Worm (Caenorhabditis elegans) whole organism, young adult: ENCODE results near the gene sri-28.

Experiments
- B0019.2 ChIP-seq: fragments of 200-800 bp; sonication (Bioruptor generic); conservative IDR thresholded peaks from 2 replicates; pipeline ENCODE4 v1.3.6; 2022; ENCODE audit warnings: missing genetic modification reagents, missing genetic modification characterization, missing compliant biosample characterization
- C17E4.6 ChIP-seq: fragments of 200-800 bp; sonication (Bioruptor generic); IDR thresholded peaks from 2 replicates; pipeline ENCODE4 v1.3.6; 2022; ENCODE audit warnings: missing genetic modification reagents, missing genetic modification characterization, missing compliant biosample characterization
- F10E7.11 ChIP-seq: sonication (generic microtip); optimal IDR thresholded peaks from 2 replicates; lab custom pipeline; 2017; ENCODE audit warnings: mild to moderate bottlenecking, missing genetic modification characterization, moderate library complexity, missing compliant biosample characterization
- F22D6.2 ChIP-seq: sonication (generic microtip); optimal IDR thresholded peaks from 2 replicates; lab custom pipeline; 2016; ENCODE audit warnings: mild to moderate bottlenecking, missing genetic modification characterization, missing compliant biosample characterization
- F33H1.4 ChIP-seq: fragments of 200-800 bp; sonication (Bioruptor generic); IDR thresholded peaks from 2 replicates; pipeline ENCODE4 v1.3.6; 2022; ENCODE audit warnings: missing genetic modification reagents, missing genetic modification characterization, missing compliant biosample characterization
- F37B4.10 ChIP-seq: fragments of 200-800 bp; sonication (Bioruptor generic); IDR thresholded peaks from 2 replicates; pipeline ENCODE4 v1.3.6; 2022; ENCODE audit warnings: missing genetic modification characterization, missing compliant biosample characterization
- F39B2.1 ChIP-seq: fragments of 200-800 bp; sonication (Bioruptor generic); IDR thresholded peaks from 2 replicates; pipeline ENCODE4 v1.3.6; 2022; ENCODE audit warnings: missing genetic modification reagents, missing genetic modification characterization, missing compliant biosample characterization
- F49E8.2 ChIP-seq: sonication (generic microtip); optimal IDR thresholded peaks from 3 replicates; lab custom pipeline; 2017; ENCODE audit warnings: missing genetic modification characterization, mild to moderate bottlenecking, missing compliant biosample characterization, antibody characterized with exemption, moderate library complexity; ENCODE audit not compliant: insufficient read depth
- F57A8.1 ChIP-seq: fragments of 200-800 bp; sonication (Bioruptor generic); optimal IDR thresholded peaks from 2 replicates; lab custom pipeline; 2018; ENCODE audit warnings: mild to moderate bottlenecking, missing genetic modification characterization, moderate library complexity, missing compliant biosample characterization
- K11D2.4 ChIP-seq: fragments of 200-800 bp; sonication (Bioruptor generic); IDR thresholded peaks from 2 replicates; pipeline ENCODE4 v1.3.6; 2022; ENCODE audit warnings: missing genetic modification reagents, missing genetic modification characterization, missing compliant biosample characterization
- T07F8.4 ChIP-seq: sonication (generic microtip); optimal IDR thresholded peaks from 2 replicates; lab custom pipeline; 2016; ENCODE audit warnings: mild to moderate bottlenecking, missing genetic modification characterization, moderate library complexity, missing compliant biosample characterization
- Y53F4B.3 ChIP-seq: fragments of 200-800 bp; sonication (Bioruptor generic); IDR thresholded peaks from 2 replicates; pipeline ENCODE4 v1.3.6; 2022; ENCODE audit warnings: missing genetic modification reagents, missing genetic modification characterization, missing compliant biosample characterization
- Y53G8AR.9 ChIP-seq: fragments of 200-800 bp; sonication (Bioruptor generic); conservative IDR thresholded peaks from 2 replicates; pipeline ENCODE4 v1.3.6; 2022; ENCODE audit warnings: missing genetic modification reagents, missing genetic modification characterization, missing compliant biosample characterization
- Y56A3A.18 ChIP-seq: fragments of 200-800 bp; sonication (Bioruptor generic); IDR thresholded peaks from 2 replicates; pipeline ENCODE4 v1.3.6; 2022; ENCODE audit warnings: missing genetic modification reagents, missing genetic modification characterization, missing compliant biosample characterization
- akir-1 ChIP-seq: fragments of 200-800 bp; sonication (Bioruptor generic); optimal IDR thresholded peaks from 2 replicates; lab custom pipeline; 2018; ENCODE audit warnings: mild to moderate bottlenecking, missing genetic modification characterization, moderate library complexity, missing compliant biosample characterization
- aptf-3 ChIP-seq: fragments of 200-800 bp; sonication (Bioruptor generic); IDR thresholded peaks from 2 replicates; pipeline ENCODE4 v1.3.6; 2022; ENCODE audit warnings: missing genetic modification characterization, missing compliant biosample characterization
- atf-7 ChIP-seq: sonication (generic microtip); optimal IDR thresholded peaks from 2 replicates; lab custom pipeline; 2017; ENCODE audit warnings: mild to moderate bottlenecking, missing genetic modification characterization, missing compliant biosample characterization
- bed-2 ChIP-seq: fragments of 200-800 bp; sonication (Bioruptor generic); IDR thresholded peaks from 2 replicates; pipeline ENCODE4 v1.3.6; 2022; ENCODE audit warnings: missing genetic modification reagents, missing genetic modification characterization, missing compliant biosample characterization
- ccch-3 ChIP-seq: fragments of 200-800 bp; sonication (Bioruptor generic); optimal IDR thresholded peaks from 2 replicates; lab custom pipeline; 2018; ENCODE audit warnings: mild to moderate bottlenecking, missing genetic modification characterization, missing compliant biosample characterization
- dox-1 ChIP-seq: fragments of 200-800 bp; sonication (Bioruptor generic); IDR thresholded peaks from 2 replicates; pipeline ENCODE4 v1.3.6; 2022; ENCODE audit warnings: missing genetic modification reagents, missing genetic modification characterization, missing compliant biosample characterization
- ets-4 ChIP-seq: fragments of 200-800 bp; sonication (Bioruptor generic); optimal IDR thresholded peaks from 2 replicates; lab custom pipeline; 2018; ENCODE audit warnings: mild to moderate bottlenecking, missing genetic modification characterization, missing compliant biosample characterization
- fkh-3 ChIP-seq: sonication (generic microtip); optimal IDR thresholded peaks from 2 replicates; lab custom pipeline; 2016; ENCODE audit warnings: mild to moderate bottlenecking, missing genetic modification characterization, missing compliant biosample characterization
- him-1 ChIP-seq: sonication (generic microtip); optimal IDR thresholded peaks from 2 replicates; lab custom pipeline; 2016; ENCODE audit warnings: missing genotype, missing genetic modification reagents, missing genetic modification characterization, missing compliant biosample characterization
- hmg-20 ChIP-seq: fragments of 200-800 bp; sonication (Bioruptor generic); IDR thresholded peaks from 2 replicates; pipeline ENCODE4 v1.3.6; 2022; ENCODE audit warnings: missing genetic modification reagents, missing genetic modification characterization, missing compliant biosample characterization
- let-526 ChIP-seq: fragments of 200-800 bp; sonication (Bioruptor generic); IDR thresholded peaks from 2 replicates; pipeline ENCODE4 v1.3.6; 2022; ENCODE audit warnings: missing genetic modification reagents, missing genetic modification characterization, missing compliant biosample characterization
- let-607 ChIP-seq, 2 experiments: fragments of 200-800 bp in 1 of 2; sonication (Bioruptor generic) in 1 of 2; sonication (generic microtip) in 1 of 2; optimal IDR thresholded peaks; 2 replicates each; lab custom pipeline; 2016 to 2018; ENCODE audit warnings: mild to moderate bottlenecking in 2 of 2, missing compliant biosample characterization in 2 of 2, missing genetic modification characterization in 2 of 2, moderate library complexity in 2 of 2, missing genotype in 1 of 2
- madf-6 ChIP-seq: fragments of 200-800 bp; sonication (Bioruptor generic); IDR thresholded peaks from 2 replicates; pipeline ENCODE4 v1.3.6; 2022; ENCODE audit warnings: missing genetic modification reagents, missing genetic modification characterization, missing compliant biosample characterization
- nhr-179 ChIP-seq: sonication (generic microtip); optimal IDR thresholded peaks from 2 replicates; lab custom pipeline; 2016; ENCODE audit warnings: mild to moderate bottlenecking, missing genetic modification characterization, missing compliant biosample characterization
- repo-1 ChIP-seq: sonication (generic microtip); optimal IDR thresholded peaks from 2 replicates; lab custom pipeline; 2017; ENCODE audit warnings: mild to moderate bottlenecking, missing genetic modification characterization, missing compliant biosample characterization
- sea-2 ChIP-seq: fragments of 200-800 bp; sonication (Bioruptor generic); IDR thresholded peaks from 2 replicates; pipeline ENCODE4 v1.3.6; 2022; ENCODE audit warnings: missing genetic modification characterization, missing compliant biosample characterization
- xnd-1 ChIP-seq: sonication (generic microtip); optimal IDR thresholded peaks from 2 replicates; lab custom pipeline; 2016; ENCODE audit warnings: missing genotype, missing genetic modification reagents, missing genetic modification characterization, missing compliant biosample characterization
- ztf-25 ChIP-seq: fragments of 200-800 bp; sonication (Bioruptor generic); IDR thresholded peaks from 2 replicates; pipeline ENCODE4 v1.3.6; 2022; ENCODE audit warnings: missing genetic modification reagents, missing genetic modification characterization, missing compliant biosample characterization
- ztf-6 ChIP-seq: fragments of 200-800 bp; sonication (Bioruptor generic); IDR thresholded peaks from 2 replicates; pipeline ENCODE4 v1.3.6; 2022; ENCODE audit warnings: missing genetic modification reagents, missing genetic modification characterization, missing compliant biosample characterization

sri-28 gene

DNA sequence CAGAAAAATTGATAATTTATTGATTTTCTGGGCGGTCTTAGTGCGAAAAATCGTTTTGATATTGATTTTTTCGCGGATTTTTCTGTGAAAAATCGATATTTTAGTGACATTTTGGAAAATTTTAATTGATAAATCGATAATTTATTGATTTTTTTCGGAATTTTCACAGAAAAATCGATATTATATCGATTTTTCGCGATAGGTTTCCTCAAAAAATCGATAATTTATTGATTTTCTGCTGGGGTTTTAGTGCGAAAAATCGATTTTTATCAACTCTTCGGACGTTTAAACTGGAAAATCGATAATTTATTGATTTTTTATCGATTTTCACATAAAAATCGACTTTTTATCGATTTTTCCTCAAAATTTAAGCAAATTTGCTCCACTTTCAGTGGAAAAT, 19.0 kb downstream of the sri-28 start:
- TF ChIP-seq F39B2.1 (GFP tag; lab: Robert Waterston, UW) (no peak), hmg-20 (no peak), F49E8.2 (tag; lab: Kevin White, UChicago) (no peak), C17E4.6 (GFP tag; lab: Robert Waterston, UW) (no peak), F37B4.10 (GFP tag; lab: Robert Waterston, UW) (no peak), F33H1.4 (GFP tag; lab: Robert Waterston, UW) (no peak), ztf-6 (GFP tag; lab: Robert Waterston, UW) (no peak), T07F8.4 (tag; lab: Kevin White, UChicago) (no peak), atf-7 (tag; lab: Kevin White, UChicago) (no peak), ets-4 (GFP tag; lab: Kevin White, UChicago) (no peak)

DNA sequence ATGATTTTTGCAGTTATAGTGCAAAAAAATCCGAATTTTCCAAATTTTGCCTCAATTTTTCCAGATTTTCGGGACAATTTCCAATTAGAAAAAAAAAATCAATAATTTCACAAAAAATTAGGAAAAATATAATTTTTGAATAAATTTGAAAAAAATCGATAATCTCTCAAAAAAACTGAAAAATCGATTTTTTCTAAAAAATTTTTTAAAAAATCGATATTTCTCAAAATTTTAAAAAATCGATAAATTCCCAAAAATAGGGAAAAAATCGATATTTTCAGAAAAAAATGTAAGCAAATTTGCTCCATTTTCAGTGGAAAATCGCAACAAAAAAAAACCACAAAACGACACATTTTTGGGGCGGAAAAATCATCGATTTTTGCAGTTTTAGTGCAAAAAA, 19.4 kb downstream of the sri-28 start:
- TF ChIP-seq bed-2 (GFP tag; lab: Robert Waterston, UW) (no peak), fkh-3 (tag; lab: Kevin White, UChicago) (no peak), him-1 (tag; lab: Kevin White, UChicago) (no peak)
- TF ChIP-seq, all 124 proteins: peak for 0

DNA sequence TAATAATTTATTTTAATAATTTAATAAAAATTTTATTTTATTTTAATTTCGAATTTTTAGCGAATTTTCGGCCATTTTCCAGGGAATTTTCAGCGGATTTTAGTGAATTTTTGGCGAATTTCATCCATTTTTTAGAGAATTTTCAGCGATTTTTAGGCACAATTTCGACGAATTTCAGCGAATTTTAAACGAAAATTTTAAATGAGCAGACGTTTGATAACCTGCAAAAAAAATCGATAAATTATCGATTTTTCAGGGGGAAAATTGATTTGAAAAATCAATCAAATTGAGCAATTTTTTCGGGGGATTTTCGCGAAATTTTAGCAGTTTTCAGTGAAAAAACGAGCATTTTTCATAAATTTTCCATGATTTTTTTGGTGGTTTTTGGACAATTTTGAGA, 20.2 kb downstream of the sri-28 start:
- no peak for TF ChIP-seq Y53F4B.3 (GFP tag; lab: Robert Waterston, UW)

DNA sequence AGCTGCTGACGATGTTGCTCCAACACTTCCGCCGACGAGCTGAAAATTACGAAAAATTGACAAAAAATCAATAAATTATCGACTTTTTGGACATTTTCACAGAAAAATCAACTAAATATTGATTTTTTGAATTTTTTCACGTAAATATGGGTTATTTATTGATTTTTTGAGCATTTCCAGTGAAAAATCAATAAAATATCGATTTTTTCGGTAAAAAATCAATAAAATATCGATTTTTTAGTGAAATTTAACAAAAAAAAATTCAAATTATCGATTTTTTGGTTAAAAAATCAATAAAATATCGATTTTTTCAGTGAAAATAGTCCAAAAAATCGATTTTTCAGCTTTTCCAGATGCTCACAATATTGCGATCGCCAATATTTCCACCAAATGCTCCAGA, 21.7 kb downstream of the sri-28 start:
- TF ChIP-seq sea-2 (GFP tag; lab: Robert Waterston, UW) (no peak), ccch-3 (GFP tag; lab: Kevin White, UChicago) (no peak), madf-6 (GFP tag; lab: Robert Waterston, UW) (no peak), let-526 (GFP tag; lab: Robert Waterston, UW) (no peak), dox-1 (GFP tag; lab: Robert Waterston, UW) (no peak), aptf-3 (GFP tag; lab: Robert Waterston, UW) (no peak), nhr-179 (tag; lab: Kevin White, UChicago) (no peak), B0019.2 (GFP tag; lab: Robert Waterston, UW) (no peak), K11D2.4 (no peak), F10E7.11 (no peak), Y53G8AR.9 (GFP tag; lab: Robert Waterston, UW) (no peak), ztf-25 (GFP tag; lab: Robert Waterston, UW) (no peak), F57A8.1 (GFP tag; lab: Kevin White, UChicago) (no peak), ets-4 (GFP tag; lab: Kevin White, UChicago) (no peak), Y56A3A.18 (no peak), F22D6.2 (tag; lab: Kevin White, UChicago) (no peak), repo-1 (no peak), akir-1 (GFP tag; lab: Kevin White, UChicago) (no peak)

DNA sequence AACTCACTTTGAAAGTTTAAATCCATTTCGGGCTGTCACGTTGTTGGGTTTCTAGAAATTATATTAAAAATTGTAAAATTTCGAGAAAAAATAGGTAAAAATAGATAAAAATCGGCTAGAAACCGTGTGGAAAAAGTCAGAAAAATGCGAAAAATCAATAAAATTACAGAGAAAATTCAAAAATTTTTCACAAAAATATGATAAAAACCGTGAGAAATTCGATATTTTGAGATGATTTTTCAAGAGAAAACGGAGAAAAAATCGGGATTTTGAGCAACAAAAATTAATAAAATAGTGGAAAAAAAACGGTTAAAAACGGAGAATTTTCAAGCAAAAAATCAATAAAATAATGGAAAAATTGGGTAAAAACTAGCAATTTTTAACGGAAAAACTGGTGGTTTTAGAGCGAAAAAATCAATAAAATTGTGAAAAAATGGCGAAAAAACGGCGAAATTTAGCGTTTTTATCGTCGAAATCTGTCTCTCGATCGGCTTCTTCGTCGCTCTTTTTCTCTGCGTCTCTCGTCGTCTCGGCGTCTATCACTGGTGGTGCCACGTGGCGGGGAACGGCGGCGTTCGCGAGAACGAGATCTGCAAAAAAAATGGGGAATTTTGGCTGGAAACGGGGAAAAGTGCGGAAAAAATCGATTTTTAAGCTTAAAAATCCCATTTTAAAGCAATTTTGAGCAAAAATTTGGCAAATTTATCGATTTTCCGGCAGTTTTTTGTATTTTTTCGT, 22.7 kb downstream of the sri-28 start, which contains the start of gene Y25C1A.7:
TSS of gene Y25C1A.7 (minus strand) at position 51 of the 738 bp plus-strand sequence.
- TF ChIP-seq let-607 (tag; optimal IDR thresholded peaks at IDR 0.05; lab: Kevin White, UChicago) = peak; percentile 78 to 92
- no peak for TF ChIP-seq xnd-1 (tag; lab: Kevin White, UChicago)
